Fruit fly (Drosophila melanogaster) whole organism, embryonic: ENCODE measurements around the gene CG2747.
A peak's percentile ranks its signal among the peaks of the same experiment; 100 is the strongest.

Experiments used
- Atf3 ChIP-seq: fragments of 200-800 bp; sonication (Bioruptor generic); optimal IDR thresholded peaks from 3 replicates; lab custom pipeline; 2016; ENCODE audit warnings: missing biosample characterization, missing genetic modification characterization
- CG11560 ChIP-seq: fragments of 200-800 bp; sonication (Bioruptor generic); IDR thresholded peaks from 3 replicates; pipeline ENCODE4 v1.3.6; 2022; ENCODE audit warnings: missing biosample characterization, missing genetic modification characterization
- CG11696 ChIP-seq: fragments of 200-800 bp; sonication (Bioruptor generic); IDR thresholded peaks from 2 replicates; pipeline ENCODE4 v1.3.6; 2022; ENCODE audit warnings: missing biosample characterization, missing genetic modification characterization
- CG1233 ChIP-seq: fragments of 200-800 bp; sonication (Bioruptor generic); optimal IDR thresholded peaks from 4 replicates; lab custom pipeline; 2018; ENCODE audit warnings: missing biosample characterization, mild to moderate bottlenecking, missing genetic modification characterization
- CG12769 ChIP-seq: fragments of 200-800 bp; sonication (Bioruptor generic); optimal IDR thresholded peaks from 2 replicates; lab custom pipeline; 2019; ENCODE audit warnings: missing biosample characterization, mild to moderate bottlenecking, missing genetic modification characterization, moderate library complexity
- CG13894 ChIP-seq: fragments of 200-800 bp; sonication (Bioruptor generic); optimal IDR thresholded peaks from 3 replicates; lab custom pipeline; 2018; ENCODE audit warnings: missing biosample characterization, mild to moderate bottlenecking, missing genetic modification characterization, moderate library complexity
- CG15073 ChIP-seq: fragments of 200-800 bp; sonication (Bioruptor generic); optimal IDR thresholded peaks from 2 replicates; lab custom pipeline; 2016; ENCODE audit warnings: missing biosample characterization, missing genetic modification characterization
- CG17359 ChIP-seq: fragments of 200-800 bp; sonication (Bioruptor generic); optimal IDR thresholded peaks from 3 replicates; lab custom pipeline; 2018; ENCODE audit warnings: missing biosample characterization, mild to moderate bottlenecking, missing genetic modification characterization, moderate library complexity
- CG2199 ChIP-seq: fragments of 200-800 bp; sonication (Bioruptor generic); IDR thresholded peaks from 3 replicates; pipeline ENCODE4 v1.3.6; 2022; ENCODE audit warnings: missing biosample characterization, missing genetic modification characterization
- CG2875 ChIP-seq: fragments of 200-800 bp; sonication (Bioruptor generic); optimal IDR thresholded peaks from 2 replicates; lab custom pipeline; 2017; ENCODE audit warnings: missing biosample characterization, mild to moderate bottlenecking, missing genetic modification characterization, missing genetic modification reagents
- CG30431 ChIP-seq: fragments of 200-800 bp; sonication (Bioruptor generic); optimal IDR thresholded peaks from 2 replicates; lab custom pipeline; 2017; ENCODE audit warnings: missing biosample characterization, missing genetic modification characterization
- CG32767 ChIP-seq: fragments of 200-800 bp; sonication (Bioruptor generic); IDR thresholded peaks from 2 replicates; pipeline ENCODE4 v1.3.6; 2022; ENCODE audit warnings: missing biosample characterization, missing genetic modification characterization
- CG3726 ChIP-seq: fragments of 200-800 bp; sonication (Bioruptor generic); IDR thresholded peaks from 3 replicates; pipeline ENCODE4, ENCODE4 v1.3.6; 2022; ENCODE audit warnings: missing biosample characterization, missing genetic modification characterization
- CG3847 ChIP-seq: fragments of 200-800 bp; sonication (Bioruptor generic); IDR thresholded peaks from 2 replicates; pipeline ENCODE4 v1.3.6; 2022; ENCODE audit warnings: missing biosample characterization, missing genetic modification characterization
- CG4404 ChIP-seq: fragments of 200-800 bp; sonication (Bioruptor generic); IDR thresholded peaks from 2 replicates; pipeline ENCODE4 v1.3.6; 2022; ENCODE audit warnings: missing biosample characterization, missing genetic modification characterization
- CG4617 ChIP-seq: fragments of 200-800 bp; sonication (Bioruptor generic); optimal IDR thresholded peaks from 3 replicates; lab custom pipeline; 2016; ENCODE audit warnings: missing biosample characterization, missing genetic modification characterization, borderline replicate concordance
- CG6654 ChIP-seq: fragments of 200-800 bp; sonication (Bioruptor generic); optimal IDR thresholded peaks from 2 replicates; lab custom pipeline; 2017; ENCODE audit warnings: missing biosample characterization, mild to moderate bottlenecking, missing genetic modification characterization
- CG7786 ChIP-seq: fragments of 200-800 bp; sonication (Bioruptor generic); optimal IDR thresholded peaks from 2 replicates; lab custom pipeline; 2016; ENCODE audit warnings: missing biosample characterization, missing genetic modification characterization
- CG8290 ChIP-seq, 3 experiments: fragments of 200-800 bp; sonication (Bioruptor generic); optimal IDR thresholded peaks; 2 replicates each; lab custom pipeline; 2016 to 2019; ENCODE audit warnings: missing biosample characterization in 3 of 3, missing genetic modification characterization in 3 of 3, mild to moderate bottlenecking in 2 of 3, moderate library complexity in 1 of 3
- CG8359 ChIP-seq: fragments of 200-800 bp; sonication (Bioruptor generic); optimal IDR thresholded peaks from 2 replicates; lab custom pipeline; 2017; ENCODE audit warnings: missing biosample characterization, mild to moderate bottlenecking, missing genetic modification characterization, borderline replicate concordance
- Dll ChIP-seq: fragments of 200-800 bp; sonication (Bioruptor generic); IDR thresholded peaks from 4 replicates; pipeline ENCODE4 v1.3.6; 2022; ENCODE audit warnings: missing biosample characterization, missing genetic modification characterization; ENCODE audit not compliant: partially characterized antibody
- Drgx ChIP-seq: fragments of 200-800 bp; sonication (Bioruptor generic); IDR thresholded peaks from 2 replicates; pipeline ENCODE4 v1.3.6; 2022; ENCODE audit warnings: missing biosample characterization, missing genetic modification characterization
- HLHmδ ChIP-seq: fragments of 200-800 bp; sonication (Bioruptor generic); optimal IDR thresholded peaks from 2 replicates; lab custom pipeline; 2018; ENCODE audit warnings: missing biosample characterization, mild to moderate bottlenecking, missing genetic modification characterization, moderate library complexity
- Kr ChIP-seq: fragments of 200-800 bp; sonication (Bioruptor generic); optimal IDR thresholded peaks from 2 replicates; lab custom pipeline; 2017; ENCODE audit warnings: missing biosample characterization, mild to moderate bottlenecking, missing genetic modification characterization
- Rfx ChIP-seq: fragments of 200-800 bp; sonication (Bioruptor generic); IDR thresholded peaks from 2 replicates; pipeline ENCODE4 v1.3.6; 2022; ENCODE audit warnings: missing biosample characterization, missing genetic modification characterization
- Six4 ChIP-seq: fragments of 200-800 bp; sonication (Bioruptor generic); optimal IDR thresholded peaks from 2 replicates; lab custom pipeline; 2016; ENCODE audit warnings: missing biosample characterization, missing genetic modification characterization
- Usf ChIP-seq: fragments of 200-800 bp; sonication (Bioruptor generic); optimal IDR thresholded peaks from 2 replicates; lab custom pipeline; 2017; ENCODE audit warnings: missing genotype, missing biosample characterization, missing genetic modification characterization
- al ChIP-seq: fragments of 200-800 bp; sonication (Bioruptor generic); IDR thresholded peaks from 2 replicates; pipeline ENCODE4 v1.3.6; 2022; ENCODE audit warnings: missing biosample characterization, missing genetic modification characterization
- br ChIP-seq: fragments of >200 bp; optimal IDR thresholded peaks from 2 replicates; lab custom pipeline; 2017
- btn ChIP-seq: fragments of 200-800 bp; sonication (Bioruptor generic); optimal IDR thresholded peaks from 2 replicates; lab custom pipeline; 2016; ENCODE audit warnings: missing biosample characterization, missing genetic modification characterization
- dimm ChIP-seq: fragments of 200-800 bp; sonication (Bioruptor generic); IDR thresholded peaks from 2 replicates; pipeline ENCODE4 v1.3.6; 2022; ENCODE audit warnings: missing biosample characterization, missing genetic modification characterization
- ind ChIP-seq: fragments of 200-800 bp; sonication (Bioruptor generic); optimal IDR thresholded peaks from 3 replicates; lab custom pipeline; 2016; ENCODE audit warnings: missing biosample characterization, missing genetic modification characterization
- kah ChIP-seq: fragments of 200-800 bp; sonication (Bioruptor generic); optimal IDR thresholded peaks from 2 replicates; lab custom pipeline; 2018; ENCODE audit warnings: missing biosample characterization, mild to moderate bottlenecking, missing genetic modification characterization
- knrl ChIP-seq: fragments of 200-800 bp; sonication (Bioruptor generic); IDR thresholded peaks from 3 replicates; pipeline ENCODE4 v1.3.6; 2022; ENCODE audit warnings: missing biosample characterization, missing genetic modification characterization; ENCODE audit not compliant: partially characterized antibody
- lov ChIP-seq, 2 experiments: fragments of 200-800 bp in 1 of 2; fragments of >200 bp in 1 of 2; sonication (Bioruptor generic) in 1 of 2; IDR thresholded peaks in 1 of 2; optimal IDR thresholded peaks in 1 of 2; 2 replicates in 1 of 2; 3 replicates in 1 of 2; pipeline versions ENCODE4 v1.3.6 to Lab custom; 2017 to 2022; ENCODE audit warnings: missing biosample characterization in 1 of 2, missing genetic modification characterization in 1 of 2
- nerfin-1 ChIP-seq: fragments of 200-800 bp; sonication (Bioruptor generic); optimal IDR thresholded peaks from 3 replicates; lab custom pipeline; 2019; ENCODE audit warnings: missing biosample characterization, mild to moderate bottlenecking, missing genetic modification characterization, moderate library complexity
- pb ChIP-seq: fragments of 200-800 bp; sonication (Bioruptor generic); optimal IDR thresholded peaks from 3 replicates; lab custom pipeline; 2016; ENCODE audit warnings: missing biosample characterization, missing genetic modification characterization
- peb ChIP-seq: fragments of 200-800 bp; sonication (Bioruptor generic); IDR thresholded peaks from 2 replicates; pipeline ENCODE4 v1.3.6; 2022; ENCODE audit warnings: missing biosample characterization, missing genetic modification characterization
- pita ChIP-seq: fragments of 200-800 bp; sonication (Bioruptor generic); optimal IDR thresholded peaks from 2 replicates; lab custom pipeline; 2017; ENCODE audit warnings: missing biosample characterization, mild to moderate bottlenecking, missing genetic modification characterization
- pzg ChIP-seq: fragments of 200-800 bp; sonication (Bioruptor generic); optimal IDR thresholded peaks from 3 replicates; lab custom pipeline; 2018; ENCODE audit warnings: missing biosample characterization, mild to moderate bottlenecking, missing genetic modification characterization, moderate library complexity
- repo ChIP-seq: fragments of 200-800 bp; sonication (Bioruptor generic); optimal IDR thresholded peaks from 2 replicates; lab custom pipeline; 2016; ENCODE audit warnings: missing biosample characterization, missing genetic modification characterization
- row ChIP-seq: fragments of 200-800 bp; sonication (Bioruptor generic); IDR thresholded peaks from 3 replicates; pipeline ENCODE4 v1.3.6; 2022; ENCODE audit warnings: missing biosample characterization, missing genetic modification characterization
- run ChIP-seq: fragments of 200-800 bp; sonication (Bioruptor generic); optimal IDR thresholded peaks from 3 replicates; lab custom pipeline; 2018; ENCODE audit warnings: missing biosample characterization, mild to moderate bottlenecking, missing genetic modification characterization
- schlank ChIP-seq: fragments of 200-800 bp; sonication (Bioruptor generic); optimal IDR thresholded peaks from 2 replicates; lab custom pipeline; 2018; ENCODE audit warnings: missing biosample characterization, mild to moderate bottlenecking, missing genetic modification characterization
- shn ChIP-seq: fragments of 200-800 bp; sonication (Bioruptor generic); optimal IDR thresholded peaks from 3 replicates; lab custom pipeline; 2016; ENCODE audit warnings: missing biosample characterization, missing genetic modification characterization
- slbo ChIP-seq: fragments of 200-800 bp; sonication (Bioruptor generic); IDR thresholded peaks from 2 replicates; pipeline ENCODE4 v1.3.6; 2022; ENCODE audit warnings: missing biosample characterization, missing genetic modification characterization
- slp2 ChIP-seq: fragments of 200-800 bp; sonication (Bioruptor generic); optimal IDR thresholded peaks from 2 replicates; lab custom pipeline; 2016; ENCODE audit warnings: missing biosample characterization, missing genetic modification characterization
- unpg ChIP-seq: fragments of 200-800 bp; sonication (Bioruptor generic); optimal IDR thresholded peaks from 3 replicates; lab custom pipeline; 2018; ENCODE audit warnings: missing biosample characterization, mild to moderate bottlenecking, missing genetic modification characterization, moderate library complexity
- zen ChIP-seq: fragments of 200-800 bp; sonication (Bioruptor generic); optimal IDR thresholded peaks from 3 replicates; lab custom pipeline; 2018; ENCODE audit warnings: missing biosample characterization, mild to moderate bottlenecking, missing genetic modification characterization, moderate library complexity
- zfh2 ChIP-seq: fragments of 200-800 bp; sonication (Bioruptor generic); optimal IDR thresholded peaks from 2 replicates; lab custom pipeline; 2016; ENCODE audit warnings: missing biosample characterization, missing genetic modification characterization

Gene CG2747

dm6 chr3R:8027203-8027688, 3.3 kb downstream of the CG2747 start (continued):
- peak; percentile 88 for TF ChIP-seq unpg (GFP tag; lab: Kevin White, UChicago)
- no peak for TF ChIP-seq slp2 (GFP tag; lab: Kevin White, UChicago)
- TF ChIP-seq pzg (GFP tag; lab: Kevin White, UChicago), result no peak
- TF ChIP-seq CG30431 (GFP tag; lab: Kevin White, UChicago), result peak; percentile 80
- no peak for TF ChIP-seq CG8290 (GFP tag; optimal IDR thresholded peaks at IDR 0.05; lab: Kevin White, UChicago)
- no peak for TF ChIP-seq CG8290 (tag; optimal IDR thresholded peaks at IDR 0.05; lab: Kevin White, UChicago)
- no peak for TF ChIP-seq br (lab: Kevin White, UChicago)
- no peak for TF ChIP-seq lov (optimal IDR thresholded peaks at IDR 0.05; lab: Kevin White, UChicago)
- TF ChIP-seq lov (GFP tag; IDR thresholded peaks at IDR 0.05; lab: Robert Waterston, UW), result no peak
- TF ChIP-seq CG32767, result peak; percentile 82
- no peak for TF ChIP-seq peb (GFP tag; lab: Robert Waterston, UW)
- no peak for TF ChIP-seq knrl (GFP tag; lab: Robert Waterston, UW)
- peak; percentile 93 for TF ChIP-seq row (GFP tag; lab: Robert Waterston, UW)
- peak; percentile 90 for TF ChIP-seq run (tag; lab: Kevin White, UChicago)
- no peak for TF ChIP-seq CG2199 (GFP tag; lab: Robert Waterston, UW)
- peak; percentile 33 for TF ChIP-seq CG15073 (GFP tag; lab: Kevin White, UChicago)
- peak; percentile 60 for TF ChIP-seq Six4
- TF ChIP-seq pita (GFP tag; lab: Kevin White, UChicago), result no peak
- TF ChIP-seq Rfx, result peak; percentile 76
- peak; percentile 82 for TF ChIP-seq CG3847 (GFP tag; lab: Robert Waterston, UW)
- peak; percentile 40 for TF ChIP-seq CG13894 (tag; lab: Kevin White, UChicago)
- TF ChIP-seq ind (GFP tag; lab: Kevin White, UChicago), result peak; percentile 55
- TF ChIP-seq zen (tag; lab: Kevin White, UChicago), result peak; percentile 39
- peak; percentile 89 for TF ChIP-seq CG2875
- TF ChIP-seq slbo (GFP tag; lab: Robert Waterston, UW), result peak; percentile 87
- peak; percentile 70 for TF ChIP-seq Usf
- peak; percentile 1 for TF ChIP-seq shn
- no peak for TF ChIP-seq CG12769 (tag; lab: Kevin White, UChicago)
- peak; percentile 25 for TF ChIP-seq Atf3 (GFP tag; lab: Kevin White, UChicago)
- TF ChIP-seq HLHmδ (GFP tag; lab: Kevin White, UChicago), result no peak
- peak; percentile 80 for TF ChIP-seq CG17359 (tag; lab: Kevin White, UChicago)
- peak; percentile 67 for TF ChIP-seq CG4617 (GFP tag; lab: Kevin White, UChicago)
- TF ChIP-seq nerfin-1 (tag; lab: Kevin White, UChicago), result peak; percentile 61
- TF ChIP-seq CG11696 (GFP tag; lab: Robert Waterston, UW), result peak; percentile 35; the same call in 1 of the 2 replicates
- peak; percentile 61 for TF ChIP-seq CG8359 (GFP tag; lab: Kevin White, UChicago)
- no peak for TF ChIP-seq btn (GFP tag; lab: Kevin White, UChicago)
- no peak for TF ChIP-seq pb
- TF ChIP-seq al (GFP tag; lab: Robert Waterston, UW), result peak; percentile 54
- TF ChIP-seq CG1233 (GFP tag; lab: Kevin White, UChicago), result peak; percentile 70
- TF ChIP-seq CG4404 (GFP tag; lab: Robert Waterston, UW), result peak; percentile 36; the same call in 1 of the 2 replicates
- no peak for TF ChIP-seq Kr (GFP tag; lab: Kevin White, UChicago)
- TF ChIP-seq schlank (tag; lab: Kevin White, UChicago), result peak; percentile 48
- TF ChIP-seq Dll (GFP tag; lab: Robert Waterston, UW), result peak; percentile 34; the same call in 1 of the 4 replicates
- TF ChIP-seq Drgx, result peak; percentile 65
- TF ChIP-seq CG3726 (GFP tag; lab: Robert Waterston, UW), result 0 out of 3 replicates have a peak, but pooled peaks have one; percentile 35
- TF ChIP-seq dimm (GFP tag; lab: Robert Waterston, UW), result no peak; the same call in 1 of the 2 replicates
- no peak for TF ChIP-seq CG7786 (GFP tag; lab: Kevin White, UChicago)
- peak; percentile 30 for TF ChIP-seq zfh2
- TF ChIP-seq repo (GFP tag; lab: Kevin White, UChicago), result no peak
- TF ChIP-seq kah (GFP tag; lab: Kevin White, UChicago), result peak; percentile 63
- TF ChIP-seq CG11560, result no peak
- peak; percentile 45 for TF ChIP-seq CG6654 (GFP tag; lab: Kevin White, UChicago)
